Worm (Caenorhabditis elegans) whole organism, dauer: ENCODE results near the gene ifd-1.

Experiments used
- unc-62 ChIP-seq: sonication (generic microtip); optimal IDR thresholded peaks from 2 replicates; lab custom pipeline; 2017; ENCODE audit warnings: missing biosample characterization, missing genetic modification reagents, missing genetic modification characterization

Gene ifd-1

DNA sequence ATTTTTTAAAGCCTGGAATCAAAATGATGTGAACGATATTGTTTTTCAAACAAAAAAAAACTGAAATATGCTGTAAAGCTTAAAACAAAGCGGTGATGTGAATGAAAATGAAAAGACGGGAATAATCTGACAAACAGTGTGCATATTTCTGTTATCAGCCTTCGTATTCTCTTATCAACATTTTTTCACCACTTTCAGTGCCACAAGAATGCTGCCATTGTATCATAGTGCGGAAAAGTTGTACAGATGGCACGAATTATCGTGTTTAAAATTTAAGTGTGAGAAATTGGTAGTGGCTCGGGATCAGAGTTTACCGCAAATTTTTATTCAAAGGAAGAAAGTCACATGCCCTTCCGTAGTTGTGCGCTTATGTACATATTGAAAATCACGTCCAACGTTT lies at the start of gene ifd-1:
ifd-1 (minus strand) TSS at position 12 of the 400 bp plus-strand sequence.
- TF ChIP-seq unc-62: no peak

DNA sequence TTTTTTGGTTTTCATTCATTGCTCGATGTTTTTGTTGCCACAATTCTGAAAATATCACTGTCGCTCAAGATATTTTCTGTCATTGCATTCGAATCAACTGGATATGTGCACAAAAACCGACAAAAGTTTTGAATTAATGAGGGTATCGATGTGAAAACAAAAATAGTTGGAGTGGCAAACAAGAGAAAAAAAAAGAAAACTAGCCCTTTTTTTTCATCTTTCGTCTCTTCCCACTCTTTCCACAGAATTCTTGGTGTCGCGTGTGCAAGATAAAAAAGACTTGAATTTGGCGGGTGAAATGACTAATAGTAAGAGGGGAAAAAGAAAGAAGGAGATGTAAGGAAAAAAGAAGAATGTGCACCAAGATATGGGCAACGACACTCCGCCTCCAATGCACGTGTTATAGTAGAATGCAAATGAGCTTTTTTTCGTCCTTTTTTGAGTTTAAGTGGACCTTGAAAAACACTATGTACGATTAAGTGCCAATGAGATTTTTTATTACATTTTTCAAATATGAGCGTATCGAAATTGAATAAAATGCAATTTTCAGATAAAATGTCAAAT lies 44.9 kb upstream of the ifd-1 start, which contains the start of the genes ubc-22 and ubc-21:
ubc-22 (minus strand) TSS at position 51 of the 564 bp plus-strand sequence.
ubc-21 (plus strand) TSS at position 514 of the 564 bp plus-strand sequence.
- TF ChIP-seq unc-62: no peak

DNA sequence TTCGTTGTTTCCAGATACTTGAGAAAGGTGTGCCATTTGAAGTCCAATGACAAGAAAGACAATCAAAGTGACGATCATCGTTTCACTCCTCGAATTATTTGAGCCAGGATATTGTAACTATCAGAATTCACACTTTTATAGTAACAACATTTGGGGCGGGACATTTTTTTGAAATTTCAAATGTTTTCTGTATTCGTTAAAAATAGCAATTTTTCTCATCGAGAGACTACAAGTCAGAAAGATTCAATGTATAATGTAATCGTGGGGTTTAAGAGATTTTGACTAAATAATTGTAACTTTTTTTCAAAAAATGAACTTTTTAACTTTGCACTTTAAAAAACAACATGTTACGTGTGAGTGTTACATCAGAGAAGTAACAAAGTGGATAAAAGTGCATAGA lies 42.3 kb upstream of the ifd-1 start, which contains the start of gene ins-9:
ins-9 (minus strand) TSS at position 101 of the 400 bp plus-strand sequence.
- TF ChIP-seq unc-62: no peak

DNA sequence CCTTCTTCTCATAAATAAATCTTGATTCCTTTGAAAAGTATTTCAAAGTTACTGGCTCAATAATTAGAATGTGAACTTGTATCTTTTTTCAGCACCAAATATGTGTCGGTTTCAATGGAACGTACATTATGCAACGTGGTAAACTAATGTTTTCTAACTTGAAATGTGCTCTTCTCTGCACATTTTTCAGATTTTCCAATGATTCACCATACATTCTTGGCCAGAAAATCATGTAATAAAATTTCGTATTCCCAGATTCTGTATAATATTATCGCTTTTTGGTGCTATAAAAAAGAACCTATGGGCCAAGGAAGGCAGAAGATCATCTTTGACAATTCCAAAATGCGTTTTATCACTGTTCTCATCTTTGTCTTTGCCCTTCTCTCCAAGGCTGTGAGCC lies 36.7 kb upstream of the ifd-1 start, which contains the start of gene C06E2.9:
C06E2.9 (plus strand) TSS at position 301 of the 400 bp plus-strand sequence.
- no peak for TF ChIP-seq unc-62

DNA sequence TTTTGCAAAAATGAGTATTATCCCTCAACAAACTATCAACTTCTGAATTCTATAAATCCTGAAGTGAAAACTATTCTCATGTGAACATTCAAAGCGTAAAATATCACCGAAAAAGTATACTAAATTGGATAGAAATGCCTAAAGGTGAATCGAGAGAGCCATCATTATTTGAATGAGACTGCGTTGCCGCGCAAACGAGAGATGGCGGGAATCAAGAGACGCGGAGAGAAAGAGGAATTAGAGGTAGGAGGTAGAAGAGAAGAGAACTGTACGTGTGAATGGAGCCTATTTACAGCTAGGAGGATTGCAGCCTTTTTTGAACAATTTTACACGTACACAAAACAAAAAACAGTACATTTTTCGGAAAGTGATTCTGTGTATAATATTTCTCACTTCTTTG lies 35.3 kb upstream of the ifd-1 start:
- no peak for TF ChIP-seq unc-62

DNA sequence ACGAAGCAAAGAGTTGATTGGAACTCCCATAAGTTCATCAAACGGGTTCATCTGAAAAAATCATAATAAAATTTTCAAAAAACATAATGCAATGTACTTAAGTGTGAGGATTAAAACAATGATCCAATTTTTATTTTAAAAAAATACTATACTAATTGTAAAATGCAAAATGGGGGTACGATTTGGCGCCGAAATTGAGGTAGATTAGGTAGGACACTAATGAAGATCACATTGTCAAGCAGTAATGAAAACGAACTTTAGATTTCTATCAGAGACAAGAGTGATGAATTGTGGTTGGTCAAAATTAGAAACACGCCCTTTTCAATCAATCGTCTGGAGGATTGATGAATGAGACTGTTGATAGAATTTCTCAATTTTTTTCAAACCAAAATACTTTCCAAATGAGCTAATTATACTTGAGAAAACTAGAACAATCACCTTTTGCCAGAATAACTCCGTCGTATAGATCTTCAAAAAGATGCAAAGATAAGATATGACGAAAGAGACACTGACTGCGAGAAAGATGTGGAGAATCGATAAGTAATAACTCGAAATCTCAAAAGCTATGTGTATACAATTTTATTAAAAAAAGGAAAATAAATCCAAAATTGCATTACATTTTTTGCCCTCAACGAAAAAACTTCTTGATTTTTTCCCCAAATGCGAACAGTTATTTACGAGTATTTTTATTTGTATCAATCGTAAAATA lies 33.8 kb upstream of the ifd-1 start, which contains the start of gene C06E2.5:
C06E2.5 (minus strand) TSS at position 51 of the 709 bp plus-strand sequence.
- TF ChIP-seq unc-62: no peak

DNA sequence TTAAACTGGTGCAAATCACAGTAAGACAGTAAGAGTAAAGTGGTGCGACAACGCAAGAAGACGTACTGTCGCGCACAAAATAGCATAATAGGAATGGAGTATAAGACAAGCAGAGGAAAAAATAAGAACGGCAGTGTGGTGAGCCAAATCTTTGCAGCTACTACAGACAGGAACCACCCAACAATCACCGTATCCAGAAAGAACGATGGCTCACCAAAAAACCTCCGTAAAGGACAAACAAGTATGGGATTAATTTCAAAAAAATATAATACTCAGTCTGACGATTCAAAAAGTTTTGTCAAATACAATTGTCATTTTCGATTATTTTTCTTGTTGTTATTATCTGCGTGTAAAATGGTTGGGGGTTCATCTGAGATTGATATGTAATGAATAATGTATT lies 30.2 kb upstream of the ifd-1 start:
- TF ChIP-seq unc-62: no peak

DNA sequence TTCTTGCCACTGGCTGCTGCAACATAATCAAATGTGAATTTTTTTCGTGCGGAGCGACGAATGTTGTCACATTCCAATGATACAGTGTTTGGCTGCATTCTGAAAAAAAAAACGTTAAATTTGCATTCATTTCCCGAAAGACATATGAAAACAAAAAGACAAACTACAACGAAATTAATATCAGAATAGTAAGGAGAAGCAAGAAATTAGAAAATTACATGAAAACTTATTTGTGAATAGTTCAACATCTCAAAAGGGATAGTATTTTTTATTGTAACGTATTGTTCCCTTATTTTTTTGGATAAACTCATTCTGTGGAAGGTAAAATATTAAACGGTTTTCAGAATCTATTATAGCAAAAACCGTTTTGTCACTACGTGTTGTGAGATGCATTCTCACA lies 29.3 kb upstream of the ifd-1 start, which contains the start of gene sprp-4:
sprp-4 (minus strand) TSS at position 101 of the 400 bp plus-strand sequence.
- TF ChIP-seq unc-62: no peak

DNA sequence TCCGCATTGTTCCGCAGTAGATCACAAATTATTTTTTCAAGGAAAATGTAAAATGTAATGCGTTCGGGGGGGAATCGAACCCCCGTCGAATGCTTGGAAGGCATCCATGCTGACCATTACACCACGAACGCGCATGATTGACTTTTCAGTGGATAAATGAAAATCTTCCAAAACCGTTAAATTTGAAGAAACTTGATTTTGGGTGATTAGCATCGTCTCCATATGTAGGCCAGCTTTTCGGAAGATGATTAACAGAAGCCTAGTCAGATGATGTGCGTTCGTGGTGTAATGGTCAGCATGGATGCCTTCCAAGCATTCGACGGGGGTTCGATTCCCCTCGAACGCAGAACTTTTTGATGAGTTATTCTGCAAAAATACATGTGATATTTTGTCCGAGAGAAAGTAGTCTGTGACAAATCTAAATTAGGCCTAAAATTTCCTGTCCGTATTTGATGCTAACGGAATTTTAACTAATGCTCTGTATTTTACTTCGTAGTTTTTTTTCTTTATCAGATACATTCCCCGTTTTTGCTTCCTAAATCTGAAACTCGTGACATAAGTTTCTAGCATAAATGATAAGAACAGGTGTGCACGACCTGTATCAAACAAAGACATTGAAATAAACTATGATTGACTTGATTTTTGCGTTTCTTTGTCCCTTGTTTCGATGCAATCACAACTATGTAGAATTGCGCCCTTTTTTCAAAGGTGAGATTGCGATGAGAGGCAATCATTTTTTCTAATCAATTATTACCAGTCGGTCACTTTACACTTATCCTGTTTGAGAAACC lies 22.4 kb upstream of the ifd-1 start, which contains the start of gene C28G1.10:
C28G1.10 (plus strand) TSS at position 676 of the 791 bp plus-strand sequence.
- TF ChIP-seq unc-62: no peak

DNA sequence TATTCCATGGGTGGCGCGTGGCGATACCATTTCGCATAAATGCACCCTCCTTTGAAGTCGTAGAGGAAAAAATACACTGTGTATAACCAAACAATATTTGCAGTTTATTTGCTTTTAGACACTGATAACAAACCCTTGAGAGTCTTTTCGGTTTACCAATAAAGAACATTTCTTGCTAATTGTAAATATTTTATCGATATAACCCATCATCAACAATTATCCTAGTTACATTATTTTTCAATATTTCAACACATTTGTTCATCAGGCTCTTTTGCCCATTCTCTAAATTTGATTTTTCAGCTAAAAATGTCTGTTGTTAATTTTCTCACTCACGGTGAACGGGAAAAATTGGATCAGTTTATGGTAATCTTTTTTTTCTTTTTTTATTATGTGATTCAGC lies 19.7 kb upstream of the ifd-1 start, which contains the start of gene ubc-23:
ubc-23 (plus strand) TSS at position 301 of the 400 bp plus-strand sequence.
- no peak for TF ChIP-seq unc-62

DNA sequence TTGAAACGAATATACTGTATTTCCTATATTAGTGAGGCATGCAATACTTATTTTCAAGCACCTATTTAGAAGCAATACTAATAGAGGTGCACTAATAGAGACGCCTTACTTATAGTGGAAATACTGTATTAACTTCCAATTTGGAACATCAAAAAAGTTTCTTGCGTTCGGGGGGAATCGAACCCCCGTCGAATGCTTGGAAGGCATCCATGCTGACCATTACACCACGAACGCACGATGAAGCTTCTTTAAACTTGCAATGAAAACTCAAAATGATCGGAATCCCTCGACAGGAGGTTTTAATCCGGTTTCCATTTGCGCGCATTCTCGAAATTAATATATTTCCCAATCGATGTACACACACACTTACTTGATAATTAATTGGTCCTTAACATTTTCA lies 13.9 kb upstream of the ifd-1 start:
- TF ChIP-seq unc-62: no peak

DNA sequence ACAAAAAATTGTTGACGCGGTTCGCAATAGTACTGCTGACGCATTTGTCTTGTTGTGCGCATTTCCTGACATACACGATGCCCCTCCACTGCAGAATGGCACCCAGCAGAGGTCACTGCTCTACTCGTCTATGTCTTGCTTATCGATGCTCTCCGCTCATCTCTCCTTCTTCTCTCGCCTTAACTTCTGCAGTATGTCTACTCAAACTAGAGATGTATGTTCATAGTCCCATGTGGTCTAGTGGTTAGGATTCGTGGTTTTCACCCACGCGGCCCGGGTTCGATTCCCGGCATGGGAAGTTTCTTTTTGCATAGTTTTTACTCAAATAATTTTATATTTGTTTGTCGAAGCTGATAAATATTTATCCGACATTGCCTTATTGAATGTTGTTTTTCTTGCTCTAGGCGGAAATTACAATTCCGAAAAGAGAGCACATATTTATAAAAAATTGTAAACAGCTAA lies 11.7 kb upstream of the ifd-1 start, which contains the start of gene C28G1.2:
C28G1.2 (plus strand) TSS at position 130 of the 462 bp plus-strand sequence.
- no peak for TF ChIP-seq unc-62

DNA sequence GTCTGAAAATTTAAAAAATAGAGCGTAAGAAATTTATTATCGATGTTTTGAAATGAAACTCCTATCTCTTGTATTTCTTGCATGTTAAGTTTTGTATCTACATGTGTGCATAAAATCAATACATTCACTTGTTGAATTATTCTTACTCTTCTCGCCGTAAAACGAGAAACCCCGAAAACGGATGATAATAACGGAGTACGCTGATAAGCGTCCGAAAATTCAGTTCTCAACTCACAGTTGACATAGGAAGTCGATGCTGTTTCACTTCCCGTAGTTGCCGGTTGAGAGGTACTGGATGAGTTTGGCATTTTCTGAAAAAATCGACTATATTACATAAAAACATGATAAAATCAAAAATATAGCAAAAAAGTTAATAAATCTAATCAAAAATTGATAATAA lies 11.2 kb upstream of the ifd-1 start, which contains the start of gene sec-15:
sec-15 (minus strand) TSS at position 311 of the 400 bp plus-strand sequence.
- no peak for TF ChIP-seq unc-62

DNA sequence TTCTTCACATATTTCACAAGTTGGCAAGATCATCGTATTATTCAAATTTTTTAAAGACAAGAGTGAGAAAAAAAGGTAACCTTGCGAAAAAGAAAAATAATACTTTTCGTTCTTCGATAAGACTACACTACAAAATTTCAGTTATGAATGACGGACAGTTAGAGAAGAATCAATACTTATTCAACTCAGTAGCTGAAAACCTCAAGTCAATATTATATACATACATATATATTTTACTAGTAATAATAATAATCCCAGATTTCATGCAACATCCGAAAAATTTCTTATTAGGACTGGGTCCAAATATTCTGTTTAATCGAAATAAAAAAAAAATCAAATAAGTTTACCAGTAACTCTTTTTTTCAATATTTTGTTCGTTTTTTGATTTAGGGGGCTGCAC lies 6.9 kb upstream of the ifd-1 start, which contains the start of gene C28G1.6:
C28G1.6 (minus strand) TSS at position 101 of the 400 bp plus-strand sequence.
- no peak for TF ChIP-seq unc-62

DNA sequence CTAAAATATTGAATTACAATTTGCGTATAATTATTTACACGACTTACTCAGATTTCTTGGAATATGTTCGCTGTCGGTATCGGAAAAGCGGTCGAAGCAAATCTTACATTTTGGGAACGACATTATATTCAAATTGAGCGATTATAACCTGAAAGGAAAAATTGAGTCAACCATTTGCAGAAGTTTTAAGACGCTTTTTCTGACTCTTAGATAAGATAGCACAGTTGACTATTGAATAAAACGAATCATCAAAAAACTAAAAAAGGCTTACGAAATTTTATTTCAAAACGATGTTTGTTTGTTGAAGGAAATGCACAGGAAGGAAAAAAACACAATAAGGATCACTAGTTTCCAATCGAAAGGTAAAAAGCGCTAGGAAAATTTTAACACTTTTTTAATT lies 4.1 kb upstream of the ifd-1 start, which contains the start of gene rcs-1:
rcs-1 (minus strand) TSS at position 176 of the 400 bp plus-strand sequence.
- no peak for TF ChIP-seq unc-62

DNA sequence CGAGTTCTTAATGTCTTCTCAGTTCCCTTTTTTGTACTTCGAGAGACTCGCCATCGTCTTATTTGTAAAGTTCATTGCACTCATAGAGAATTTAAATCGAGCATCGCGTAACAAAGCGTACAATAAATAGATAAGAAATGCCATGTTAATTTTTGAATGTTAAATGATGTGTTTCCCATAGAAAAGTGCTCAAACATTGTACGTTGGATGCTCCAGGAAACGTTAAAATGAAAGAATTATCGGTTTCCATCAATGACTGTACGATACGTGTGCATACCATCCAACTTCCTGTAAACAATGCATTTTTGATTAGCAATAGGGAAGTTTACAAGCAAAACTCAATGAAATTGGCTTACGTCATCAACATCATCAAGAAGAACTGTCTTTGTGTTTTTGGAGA lies 3.6 kb downstream of the ifd-1 start:
- no peak for TF ChIP-seq unc-62
